Worm (Caenorhabditis elegans) whole organism, early embryonic: Measurements from ENCODE around the gene rpl-20.

Experiments used
- F13C5.2 ChIP-seq: sonication (generic microtip); optimal IDR thresholded peaks from 2 replicates; lab custom pipeline; 2017; ENCODE audit warnings: mild to moderate bottlenecking, missing genetic modification characterization, inconsistent platforms, missing compliant biosample characterization
- ama-1 ChIP-seq: fragments of 150-350 bp; optimal IDR thresholded peaks from 2 replicates; lab custom pipeline; 2014
- ets-7 ChIP-seq: sonication (generic microtip); optimal IDR thresholded peaks from 2 replicates; lab custom pipeline; 2016; ENCODE audit warnings: missing genotype, missing genetic modification characterization, missing compliant biosample characterization
- scrt-1 ChIP-seq: fragments of 200-800 bp; sonication (Bioruptor generic); IDR thresholded peaks from 2 replicates; pipeline ENCODE4 v1.3.6; 2022; ENCODE audit warnings: missing genetic modification characterization, missing compliant biosample characterization

DNA sequence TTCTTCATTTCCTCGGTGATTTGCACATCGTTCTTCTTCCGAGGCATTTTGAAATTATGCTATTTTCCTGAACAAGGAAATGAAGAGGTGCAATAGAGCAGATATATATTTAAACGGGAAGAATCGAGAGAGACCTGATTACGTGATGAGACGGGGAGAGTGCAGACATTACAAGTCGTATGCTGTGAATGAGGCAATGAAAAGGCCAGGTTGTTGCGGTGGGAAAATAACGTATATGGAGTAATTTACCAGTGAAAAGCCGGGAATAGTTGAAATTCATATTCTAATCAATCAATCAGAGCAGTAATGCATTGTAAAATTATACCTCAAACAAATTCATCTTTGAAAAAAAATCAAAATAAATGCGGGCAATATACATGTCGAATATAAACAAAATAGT, 9.1 kb upstream of the rpl-20 start, which contains the start of gene Y17G9B.8:
- TF ChIP-seq ets-7 (tag; lab: Kevin White, UChicago) (no peak), F13C5.2 (tag; lab: Kevin White, UChicago) (no peak), ama-1 (lab: Kevin White, UChicago) (no peak), scrt-1 (no peak)
